Fruit fly (Drosophila melanogaster): ENCODE data around the gene Eig71Ei.

The Eig71Ei gene

dm6 chr3L:15679420-15679819 lies 19.9 kb downstream of the Eig71Ei start, which contains the start of gene CG7304:
Gene CG7304, plus strand, starts transcription at chr3L:15679720.
- TF ChIP-seq Dif (GFP tag; optimal IDR thresholded peaks at IDR 0.05; ENCODE audit: partially characterized antibody) (no peak), jim (GFP tag; optimal IDR thresholded peaks at IDR 0.05) (no peak), Hr83 (GFP tag; optimal IDR thresholded peaks at IDR 0.05; ENCODE audit: poor library complexity, severe bottlenecking) (no peak), N (GFP tag; optimal IDR thresholded peaks at IDR 0.05) (no peak), br (GFP tag; optimal IDR thresholded peaks at IDR 0.05) (no peak), tai (GFP tag; optimal IDR thresholded peaks at IDR 0.05) (no peak), Abd-B (GFP tag; optimal IDR thresholded peaks at IDR 0.05) (no peak), Dfd (GFP tag; optimal IDR thresholded peaks at IDR 0.05) (no peak), OdsH (GFP tag; optimal IDR thresholded peaks at IDR 0.05) (no peak), Jra (GFP tag; optimal IDR thresholded peaks at IDR 0.05) (no peak), psq (GFP tag; optimal IDR thresholded peaks at IDR 0.05) (no peak), rgr (GFP tag; optimal IDR thresholded peaks at IDR 0.05) (no peak), dmrt93B (GFP tag; optimal IDR thresholded peaks at IDR 0.05) (no peak), Vsx2 (GFP tag; optimal IDR thresholded peaks at IDR 0.05; ENCODE audit: partially characterized antibody) (no peak), dsf (GFP tag; optimal IDR thresholded peaks at IDR 0.05; ENCODE audit: borderline replicate concordance) (no peak), woc (GFP tag; optimal IDR thresholded peaks at IDR 0.05) (no peak)

DNA sequence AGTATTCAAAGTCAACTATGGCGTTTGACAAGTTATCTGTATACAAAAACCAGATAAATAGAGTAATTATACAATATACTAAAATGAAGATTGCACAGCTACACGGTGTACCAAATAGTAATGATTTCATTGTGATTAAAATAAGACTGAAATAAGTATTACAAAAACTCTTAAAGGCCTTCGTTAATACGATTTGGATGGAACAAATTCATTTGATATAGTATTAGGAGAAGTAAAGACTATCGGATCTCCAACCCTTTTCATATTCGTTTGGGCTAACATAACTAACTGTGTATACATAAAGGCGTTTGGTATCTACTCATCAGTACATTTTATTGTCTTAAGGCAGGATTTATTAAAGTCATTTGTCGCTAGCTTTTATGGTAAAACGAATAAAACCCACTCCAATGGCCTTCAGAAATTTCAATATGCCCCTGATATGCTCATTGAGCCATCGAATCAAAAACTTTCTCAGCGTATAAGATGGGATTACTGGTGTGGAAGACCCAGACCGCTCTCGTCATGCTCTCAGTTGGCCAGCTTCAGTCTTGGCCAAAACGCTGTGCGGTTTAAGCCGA lies 23.9 kb downstream of the Eig71Ei start, which contains the start of the genes CG7579 and Pgant8:
TSS of gene CG7579 (minus strand) at position 101 of the 578 bp plus-strand sequence.
TSS of gene Pgant8 (plus strand) at position 528 of the 578 bp plus-strand sequence.
- no peak for TF ChIP-seq h (GFP tag; optimal IDR thresholded peaks at IDR 0.05)
- no peak for TF ChIP-seq lola (GFP tag; optimal IDR thresholded peaks at IDR 0.05)
- no peak for TF ChIP-seq psq (GFP tag; optimal IDR thresholded peaks at IDR 0.05)
- no peak for TF ChIP-seq CG9705 (GFP tag; optimal IDR thresholded peaks at IDR 0.05)
- no peak for TF ChIP-seq Rel (GFP tag; optimal IDR thresholded peaks at IDR 0.05)
- no peak for TF ChIP-seq Rel (tag; optimal IDR thresholded peaks at IDR 0.05)
- TF ChIP-seq Myc (optimal IDR thresholded peaks at IDR 0.05) = no peak
- TF ChIP-seq ey (GFP tag; optimal IDR thresholded peaks at IDR 0.05) = no peak
- no peak for TF ChIP-seq CG32264 (GFP tag; optimal IDR thresholded peaks at IDR 0.05)
- TF ChIP-seq OdsH (GFP tag; optimal IDR thresholded peaks at IDR 0.05) = no peak
- no peak for TF ChIP-seq Dif (GFP tag; optimal IDR thresholded peaks at IDR 0.05; ENCODE audit: partially characterized antibody)
- TF ChIP-seq sage (GFP tag; optimal IDR thresholded peaks at IDR 0.05) = no peak
- no peak for TF ChIP-seq Dfd (GFP tag; optimal IDR thresholded peaks at IDR 0.05)
- TF ChIP-seq Abd-B (GFP tag; optimal IDR thresholded peaks at IDR 0.05) = no peak
- TF ChIP-seq rgr (GFP tag; optimal IDR thresholded peaks at IDR 0.05) = no peak
- no peak for TF ChIP-seq Vsx2 (GFP tag; optimal IDR thresholded peaks at IDR 0.05; ENCODE audit: partially characterized antibody)
- no peak for TF ChIP-seq HLH106 (tag; optimal IDR thresholded peaks at IDR 0.05)
- no peak for TF ChIP-seq pan (optimal IDR thresholded peaks at IDR 0.05)
- no peak for TF ChIP-seq dsf (GFP tag; optimal IDR thresholded peaks at IDR 0.05; ENCODE audit: borderline replicate concordance)
- no peak for TF ChIP-seq N (GFP tag; optimal IDR thresholded peaks at IDR 0.05)
- no peak for TF ChIP-seq usp (GFP tag; optimal IDR thresholded peaks at IDR 0.05)

DNA sequence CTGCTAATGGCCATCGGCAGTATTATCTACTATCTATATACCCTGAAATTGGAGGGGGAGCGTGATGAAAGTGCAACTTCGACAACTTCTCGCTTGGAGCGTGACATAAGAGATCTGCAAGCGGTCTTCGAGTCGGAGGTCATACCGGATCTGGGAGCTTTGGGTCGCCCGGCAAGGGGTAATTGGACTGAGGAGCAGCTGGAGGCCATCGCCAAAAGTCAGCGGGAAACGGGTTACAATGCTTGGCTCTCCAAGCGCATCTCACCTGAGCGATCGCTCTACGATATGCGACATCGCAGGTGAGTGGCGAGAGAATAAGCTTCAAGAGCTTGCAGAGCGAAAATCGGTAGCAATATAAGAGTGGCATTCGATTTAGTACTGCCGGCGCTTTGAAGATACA lies 24.5 kb downstream of the Eig71Ei start:
- TF ChIP-seq Abd-B (GFP tag; optimal IDR thresholded peaks at IDR 0.05) (no peak), Vsx2 (GFP tag; optimal IDR thresholded peaks at IDR 0.05; ENCODE audit: partially characterized antibody) (peak; percentile 43), dl (GFP tag; optimal IDR thresholded peaks at IDR 0.05; ENCODE audit: insufficient read depth in 1 of 2, partially characterized antibody in 2 of 2) (peak in 1 of 2 experiments; percentile 59), jim (GFP tag; optimal IDR thresholded peaks at IDR 0.05) (no peak), Dif (GFP tag; optimal IDR thresholded peaks at IDR 0.05; ENCODE audit: partially characterized antibody) (peak; percentile 43), Mio (GFP tag; optimal IDR thresholded peaks at IDR 0.05) (no peak), lola (GFP tag; optimal IDR thresholded peaks at IDR 0.05) (no peak), foxo (GFP tag; optimal IDR thresholded peaks at IDR 0.05) (no peak)

DNA sequence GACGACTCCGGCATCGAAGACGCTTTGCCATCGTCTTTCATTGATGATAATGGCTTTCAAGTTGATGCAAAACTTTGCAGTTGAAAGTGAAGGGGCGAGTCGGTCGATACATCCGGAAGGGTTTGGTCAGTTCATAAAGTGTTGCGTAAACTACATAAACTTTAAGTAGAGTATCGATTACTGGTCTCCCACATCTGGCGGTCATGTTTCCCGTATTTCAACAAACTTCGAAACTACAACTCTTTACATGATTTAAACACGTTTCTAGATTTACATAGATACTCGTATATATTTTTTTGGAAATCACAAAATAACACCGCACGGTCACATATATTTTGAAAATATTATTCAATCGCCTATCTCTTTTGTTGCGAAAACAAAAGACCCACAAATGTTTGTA lies 28.3 kb downstream of the Eig71Ei start, which contains the start of gene CG34452:
TSS of gene CG34452 (minus strand) at position 101 of the 400 bp plus-strand sequence.
- TF ChIP-seq HLH106 (tag; optimal IDR thresholded peaks at IDR 0.05) (no peak), Dif (GFP tag; optimal IDR thresholded peaks at IDR 0.05; ENCODE audit: partially characterized antibody) (no peak), Hnf4 (GFP tag; optimal IDR thresholded peaks at IDR 0.05) (no peak), lola (GFP tag; optimal IDR thresholded peaks at IDR 0.05) (no peak), Hr83 (GFP tag; optimal IDR thresholded peaks at IDR 0.05; ENCODE audit: poor library complexity, severe bottlenecking) (no peak), jim (GFP tag; optimal IDR thresholded peaks at IDR 0.05) (no peak), fru (GFP tag; optimal IDR thresholded peaks at IDR 0.05) (no peak), brk (GFP tag; optimal IDR thresholded peaks at IDR 0.05) (no peak), CrebA (GFP tag; optimal IDR thresholded peaks at IDR 0.05; ENCODE audit: borderline replicate concordance) (no peak), Hr78 (GFP tag; optimal IDR thresholded peaks at IDR 0.05) (no peak), CG32264 (GFP tag; optimal IDR thresholded peaks at IDR 0.05) (no peak)

All from whole organism, wandering third instar larva.